Worm (Caenorhabditis elegans): ENCODE results near the gene Y46D2A.1.

Gene Y46D2A.1

ce11 chrII:3338556-3338955 is 16.2 kb downstream of the Y46D2A.1 start, which contains the start of gene F14D2.7:
Gene F14D2.7 (minus strand): TSS chrII:3338656.
- TF ChIP-seq pax-3 (tag; optimal IDR thresholded peaks at IDR 0.05) = no peak
- no peak for TF ChIP-seq fkh-10 (GFP tag; optimal IDR thresholded peaks at IDR 0.05)
- TF ChIP-seq C34B4.2 (tag; optimal IDR thresholded peaks at IDR 0.05) = no peak
- no peak for TF ChIP-seq pag-3 (tag; optimal IDR thresholded peaks at IDR 0.05; ENCODE audit: borderline replicate concordance, insufficient read depth)
- TF ChIP-seq zag-1 (tag; optimal IDR thresholded peaks at IDR 0.05) = no peak
- TF ChIP-seq aha-1 (tag; optimal IDR thresholded peaks at IDR 0.05) = no peak
- no peak for TF ChIP-seq mdl-1 (tag; optimal IDR thresholded peaks at IDR 0.05)
- no peak for TF ChIP-seq nhr-12 (tag; optimal IDR thresholded peaks at IDR 0.05)
- TF ChIP-seq ztf-11 (tag; optimal IDR thresholded peaks at IDR 0.05) = no peak

- no peak for TF ChIP-seq sox-4 (tag; optimal IDR thresholded peaks at IDR 0.05)
- no peak for TF ChIP-seq ceh-88 (GFP tag; IDR thresholded peaks at IDR 0.05)
- TF ChIP-seq nhr-84 (tag; optimal IDR thresholded peaks at IDR 0.05) = no peak
- no peak for TF ChIP-seq mef-2 (tag; optimal IDR thresholded peaks at IDR 0.05)
- TF ChIP-seq alr-1 (tag; optimal IDR thresholded peaks at IDR 0.05; ENCODE audit: borderline replicate concordance) = no peak
- no peak for TF ChIP-seq elt-3 (tag; optimal IDR thresholded peaks at IDR 0.05)
- no peak for TF ChIP-seq nhr-47 (tag; optimal IDR thresholded peaks at IDR 0.05)
- no peak for TF ChIP-seq irx-1 (tag; optimal IDR thresholded peaks at IDR 0.05)
- no peak for TF ChIP-seq snpc-4 (tag; optimal IDR thresholded peaks at IDR 0.05)
Measured at ce11 chrII:3340251-3340650, 17.9 kb downstream of the Y46D2A.1 start, which contains the start of gene F14D2.5. Gene F14D2.5 (plus strand): TSS chrII:3340551.

- no peak for TF ChIP-seq unc-30 (tag; optimal IDR thresholded peaks at IDR 0.05)
- no peak for TF ChIP-seq rnt-1 (tag; optimal IDR thresholded peaks at IDR 0.05)
- no peak for TF ChIP-seq nhr-12 (tag; optimal IDR thresholded peaks at IDR 0.05)
- TF ChIP-seq zag-1 (tag; optimal IDR thresholded peaks at IDR 0.05) = no peak
- no peak for TF ChIP-seq aly-2 (tag; optimal IDR thresholded peaks at IDR 0.05)
- TF ChIP-seq C16A3.4 (tag; optimal IDR thresholded peaks at IDR 0.05) = no peak
- TF ChIP-seq ceh-90 (tag; optimal IDR thresholded peaks at IDR 0.05) = no peak
- TF ChIP-seq snu-23 (GFP tag; optimal IDR thresholded peaks at IDR 0.05) = no peak
- no peak for TF ChIP-seq lin-39 (tag; optimal IDR thresholded peaks at IDR 0.05)
- no peak for TF ChIP-seq lin-14 (GFP tag; optimal IDR thresholded peaks at IDR 0.05)
- no peak for TF ChIP-seq F16B12.6 (tag; optimal IDR thresholded peaks at IDR 0.05)
- TF ChIP-seq nhr-11 (tag; optimal IDR thresholded peaks at IDR 0.05) = no peak
- TF ChIP-seq ets-5 (GFP tag; IDR thresholded peaks at IDR 0.05) = no peak
- no peak for TF ChIP-seq blmp-1 (tag; optimal IDR thresholded peaks at IDR 0.05)
- TF ChIP-seq isw-1 (GFP tag; IDR thresholded peaks at IDR 0.05) = no peak
Measured at ce11 chrII:3340818-3341217, 18.5 kb downstream of the Y46D2A.1 start.

- TF ChIP-seq lin-39 (tag; optimal IDR thresholded peaks at IDR 0.05) (no peak), irx-1 (tag; optimal IDR thresholded peaks at IDR 0.05) (no peak), efl-1 (optimal IDR thresholded peaks at IDR 0.05) (no peak), efl-1 (GFP tag; optimal IDR thresholded peaks at IDR 0.05 in 1 of 2) (no peak), unc-86 (tag; optimal IDR thresholded peaks at IDR 0.05) (no peak), rnt-1 (tag; optimal IDR thresholded peaks at IDR 0.05) (no peak), unc-98 (GFP tag; IDR thresholded peaks at IDR 0.05) (no peak), nhr-11 (tag; optimal IDR thresholded peaks at IDR 0.05) (no peak), lin-15B (tag; optimal IDR thresholded peaks at IDR 0.05) (no peak), blmp-1 (tag; optimal IDR thresholded peaks at IDR 0.05) (no peak), alr-1 (tag; optimal IDR thresholded peaks at IDR 0.05; ENCODE audit: borderline replicate concordance) (no peak), ceh-63 (GFP tag; optimal IDR thresholded peaks at IDR 0.05) (no peak), F16B12.6 (tag; optimal IDR thresholded peaks at IDR 0.05) (no peak), nhr-19 (GFP tag; conservative IDR thresholded peaks at IDR 0.05) (no peak)
Measured at ce11 chrII:3341989-3342388, 19.6 kb downstream of the Y46D2A.1 start, which contains the start of gene F14D2.11. Gene F14D2.11 (minus strand): TSS chrII:3342089.

Data from whole organism, L1 larva.